Fruit fly (Drosophila melanogaster): ENCODE results near the gene CG14329.

dm6 chr3R:17561175-17561574 is 48.0 kb upstream of the CG14329 start:
- TF ChIP-seq Myc (optimal IDR thresholded peaks at IDR 0.05) (no peak), psq (optimal IDR thresholded peaks at IDR 0.05) (no peak)
